Fruit fly (Drosophila melanogaster): ENCODE measurements around the gene CG31301.
A peak's percentile ranks its signal among the peaks of the same experiment; 100 is the strongest.

Gene CG31301

DNA sequence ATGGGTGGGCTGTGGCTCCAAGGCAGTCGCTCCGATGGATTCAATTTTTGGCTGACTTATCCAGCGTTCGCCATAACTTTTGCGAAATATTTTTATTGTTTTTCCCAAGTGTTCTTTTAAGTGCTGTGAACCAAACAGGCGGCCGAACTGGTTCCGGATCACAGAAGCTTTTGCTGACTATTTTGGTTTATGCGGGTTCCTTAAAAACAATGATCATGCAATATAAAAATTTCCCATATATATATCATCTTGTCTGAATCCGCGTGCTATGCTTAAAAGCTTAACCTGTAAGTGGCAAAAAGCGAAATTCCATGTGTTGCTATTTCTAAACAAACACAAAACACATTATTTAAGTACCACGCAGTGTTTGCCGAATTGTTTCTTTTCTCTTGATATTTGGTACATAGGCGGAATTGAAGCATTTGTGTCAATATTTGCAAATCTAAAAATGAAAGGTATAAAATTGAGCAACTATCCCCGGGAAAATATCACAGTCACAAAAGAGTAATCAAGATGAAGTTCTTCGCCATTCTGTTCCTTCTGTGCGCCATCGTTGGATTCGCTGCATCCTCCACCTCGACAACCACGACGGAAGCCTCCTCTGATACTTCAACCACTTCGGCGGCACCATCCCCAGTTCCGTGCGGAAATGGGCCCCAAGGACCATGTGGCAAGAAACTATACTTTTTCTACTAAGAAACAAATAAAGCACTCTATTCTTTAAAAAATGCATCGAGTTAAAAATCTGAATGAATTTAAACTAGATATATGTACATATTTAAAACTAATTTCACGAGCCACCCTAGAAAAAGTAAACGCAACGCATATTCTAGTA, 25.9 kb upstream of the CG31301 start, which contains the start of the genes CG6276 and CG44040 (continued):
- no peak for TF ChIP-seq NC2β (GFP tag; optimal IDR thresholded peaks at IDR 0.05)
- TF ChIP-seq Nf-YC (tag; optimal IDR thresholded peaks at IDR 0.05): peak; percentile 42
- TF ChIP-seq CG13296 (GFP tag; optimal IDR thresholded peaks at IDR 0.05): peak; percentile 43
- peak; percentile 34; the same call in 1 of the 2 replicates for TF ChIP-seq CG4404 (GFP tag; IDR thresholded peaks at IDR 0.05)
- TF ChIP-seq Abd-B (GFP tag; optimal IDR thresholded peaks at IDR 0.05): no peak
- no peak for TF ChIP-seq abd-A (tag; optimal IDR thresholded peaks at IDR 0.05)
- TF ChIP-seq CG8924 (tag; optimal IDR thresholded peaks at IDR 0.05): peak; percentile 41
- TF ChIP-seq CG32532 (GFP tag; IDR thresholded peaks at IDR 0.05): peak; percentile 68
- no peak for TF ChIP-seq scrt (GFP tag; optimal IDR thresholded peaks at IDR 0.05)
- TF ChIP-seq CG14050 (GFP tag; IDR thresholded peaks at IDR 0.05): 0 out of 3 replicates have a peak, but pooled peaks have one; percentile 30
- no peak for TF ChIP-seq CG2889 (GFP tag; IDR thresholded peaks at IDR 0.05)
- TF ChIP-seq ara (GFP tag; IDR thresholded peaks at IDR 0.05): 0 out of 2 replicates have a peak, but pooled peaks have one; percentile 4
- peak; percentile 30 for TF ChIP-seq CG18619 (GFP tag; optimal IDR thresholded peaks at IDR 0.05)
- no peak for TF ChIP-seq dan (GFP tag; IDR thresholded peaks at IDR 0.05)
- TF ChIP-seq CG34224 (GFP tag; IDR thresholded peaks at IDR 0.05; ENCODE audit: partially characterized antibody): no peak
- peak; percentile 92 for TF ChIP-seq Ets65A (GFP tag)
- peak; percentile 43; the same call in 1 of the 2 replicates for TF ChIP-seq CG43689 (GFP tag; IDR thresholded peaks at IDR 0.05)
- no peak for TF ChIP-seq Nf-YA (GFP tag; IDR thresholded peaks at IDR 0.05)
- peak; percentile 18 for TF ChIP-seq CG17829 (tag; optimal IDR thresholded peaks at IDR 0.05)
- TF ChIP-seq BtbVII (GFP tag; optimal IDR thresholded peaks at IDR 0.05): peak; percentile 65
- TF ChIP-seq CG12744 (GFP tag; optimal IDR thresholded peaks at IDR 0.05): peak; percentile 34
- no peak for TF ChIP-seq Doc2 (GFP tag; IDR thresholded peaks at IDR 0.05)
- TF ChIP-seq Tbp (GFP tag; optimal IDR thresholded peaks at IDR 0.05): no peak
- TF ChIP-seq pfk (GFP tag; optimal IDR thresholded peaks at IDR 0.05): no peak
- no peak for TF ChIP-seq hbn (GFP tag; IDR thresholded peaks at IDR 0.05; ENCODE audit: partially characterized antibody)
- TF ChIP-seq HLH54F (GFP tag; optimal IDR thresholded peaks at IDR 0.05): peak; percentile 21
- no peak for TF ChIP-seq CG6654 (GFP tag; optimal IDR thresholded peaks at IDR 0.05)
- TF ChIP-seq jigr1 (GFP tag; IDR thresholded peaks at IDR 0.05): no peak
- TF ChIP-seq CG16779 (GFP tag; IDR thresholded peaks at IDR 0.05): no peak
- no peak for TF ChIP-seq MTF-1 (GFP tag; optimal IDR thresholded peaks at IDR 0.05; ENCODE audit: borderline replicate concordance)
- TF ChIP-seq CG11247 (GFP tag; IDR thresholded peaks at IDR 0.05): 0 out of 2 replicates have a peak, but pooled peaks have one; percentile 16
- TF ChIP-seq Doc3 (GFP tag; IDR thresholded peaks at IDR 0.05; ENCODE audit: partially characterized antibody): no peak
- TF ChIP-seq row (GFP tag; IDR thresholded peaks at IDR 0.05): peak; percentile 73
- no peak for TF ChIP-seq CG2202 (tag; optimal IDR thresholded peaks at IDR 0.05)
- peak; percentile 16 for TF ChIP-seq chn (GFP tag; optimal IDR thresholded peaks at IDR 0.05)
- no peak for TF ChIP-seq Dref (GFP tag; IDR thresholded peaks at IDR 0.05)
- TF ChIP-seq CG11398 (GFP tag; optimal IDR thresholded peaks at IDR 0.05): peak; percentile 31
- TF ChIP-seq wek (GFP tag; optimal IDR thresholded peaks at IDR 0.05): no peak
- peak; percentile 32 for TF ChIP-seq CG14710 (tag; optimal IDR thresholded peaks at IDR 0.05)
- peak; percentile 24 for TF ChIP-seq bab2 (GFP tag; optimal IDR thresholded peaks at IDR 0.05)
- no peak for TF ChIP-seq crp (GFP tag; optimal IDR thresholded peaks at IDR 0.05)
- TF ChIP-seq NFAT (GFP tag; IDR thresholded peaks at IDR 0.05): peak; percentile 41
- no peak for TF ChIP-seq pita (GFP tag; optimal IDR thresholded peaks at IDR 0.05)
- TF ChIP-seq Dip2 (GFP tag; IDR thresholded peaks at IDR 0.05): no peak
- TF ChIP-seq ash1 (GFP tag; optimal IDR thresholded peaks at IDR 0.05): no peak
- peak; percentile 37 for TF ChIP-seq CG9876 (GFP tag; optimal IDR thresholded peaks at IDR 0.05)
- TF ChIP-seq vfl (GFP tag; optimal IDR thresholded peaks at IDR 0.05): peak; percentile 23
- TF ChIP-seq CG10979 (tag; optimal IDR thresholded peaks at IDR 0.05): peak; percentile 23
- peak; percentile 42 for TF ChIP-seq CG9817 (tag; optimal IDR thresholded peaks at IDR 0.05)
